Worm (Caenorhabditis elegans) whole organism, L4/young adult: ENCODE results near the gene lys-8.
"Not testable (repeated sequence)": the region's sequence is repeated elsewhere in the genome, so short reads cannot be mapped to it uniquely, and the experiment has no call there.

Source experiments
- W03F9.2 ChIP-seq: fragments of 150-350 bp; optimal IDR thresholded peaks from 2 replicates; lab custom pipeline; 2014; ENCODE audit warnings: missing biosample characterization, missing genetic modification characterization
- dao-5 ChIP-seq: sonication (generic microtip); optimal IDR thresholded peaks from 2 replicates; lab custom pipeline; 2016; ENCODE audit warnings: missing genotype, missing genetic modification characterization, moderate library complexity, missing compliant biosample characterization
- him-1 ChIP-seq: sonication (generic microtip); optimal IDR thresholded peaks from 2 replicates; lab custom pipeline; 2016; ENCODE audit warnings: missing genotype, missing genetic modification reagents, missing genetic modification characterization, missing compliant biosample characterization

The lys-8 gene

ce11 chrII:5589690-5590089 lies 3.7 kb downstream of the lys-8 start, which contains the start of gene C17G10.13:
Gene C17G10.13, minus strand, starts transcription at chrII:5589790.
- no peak for TF ChIP-seq dao-5
- TF ChIP-seq him-1 (tag; lab: Kevin White, UChicago): no peak
- TF ChIP-seq W03F9.2 (tag; lab: Kevin White, UChicago): no peak

ce11 chrII:5591558-5591957 lies 5.6 kb downstream of the lys-8 start:
- TF ChIP-seq dao-5: no peak
- TF ChIP-seq him-1 (tag; lab: Kevin White, UChicago): no peak
- TF ChIP-seq W03F9.2 (tag; lab: Kevin White, UChicago): no peak

- TF ChIP-seq W03F9.2 (tag; lab: Kevin White, UChicago) (no peak), dao-5 (no peak), him-1 (tag; lab: Kevin White, UChicago) (no peak)
Measured at ce11 chrII:5592857-5593256, 6.9 kb downstream of the lys-8 start.

- TF ChIP-seq W03F9.2 (tag; lab: Kevin White, UChicago) (peak; percentile 57), dao-5 (no peak)
Measured at ce11 chrII:5593377-5593932, 7.5 kb downstream of the lys-8 start, which contains the start of gene cdc-14. Gene cdc-14, minus strand, starts transcription at chrII:5593427.

- TF ChIP-seq him-1 (tag; lab: Kevin White, UChicago) (no peak), W03F9.2 (tag; lab: Kevin White, UChicago) (peak; percentile 57)
Measured at ce11 chrII:5594210-5594764, 8.3 kb downstream of the lys-8 start, which contains the start of gene ttc-4. Gene ttc-4, plus strand, starts transcription at chrII:5594714.

ce11 chrII:5596247-5596646 lies 10.3 kb downstream of the lys-8 start, which contains the start of gene C17G10.1:
Gene C17G10.1, plus strand, starts transcription at chrII:5596547.
- TF ChIP-seq dao-5: no peak
- TF ChIP-seq W03F9.2 (tag; lab: Kevin White, UChicago): no peak
- no peak for TF ChIP-seq him-1 (tag; lab: Kevin White, UChicago)

ce11 chrII:5599326-5600044 lies 13.5 kb downstream of the lys-8 start, which contains the start of gene C17G10.10:
Gene C17G10.10, minus strand, starts transcription at chrII:5599376.
- TF ChIP-seq him-1 (tag; lab: Kevin White, UChicago): no peak
- TF ChIP-seq W03F9.2 (tag; lab: Kevin White, UChicago): peak; percentile 32

- TF ChIP-seq W03F9.2 (tag; lab: Kevin White, UChicago) (no peak), dao-5 (no peak), him-1 (tag; lab: Kevin White, UChicago) (no peak)
Measured at ce11 chrII:5603194-5603593, 17.2 kb downstream of the lys-8 start, which contains the start of gene C17G10.6. Gene C17G10.6, minus strand, starts transcription at chrII:5603294.

ce11 chrII:5604441-5604840 lies 18.5 kb downstream of the lys-8 start:
- TF ChIP-seq him-1 (tag; lab: Kevin White, UChicago) (no peak), W03F9.2 (tag; lab: Kevin White, UChicago) (no peak), dao-5 (no peak)

ce11 chrII:5605538-5605945 lies 19.6 kb downstream of the lys-8 start:
- TF ChIP-seq dao-5 (no peak), W03F9.2 (tag; lab: Kevin White, UChicago) (no peak), him-1 (tag; lab: Kevin White, UChicago) (no peak)

ce11 chrII:5607756-5608155 lies 21.8 kb downstream of the lys-8 start, which contains the start of gene C17G10.7:
Gene C17G10.7, minus strand, starts transcription at chrII:5607856.
- TF ChIP-seq dao-5 (no peak), him-1 (tag; lab: Kevin White, UChicago) (no peak), W03F9.2 (tag; lab: Kevin White, UChicago) (no peak)

- no peak for TF ChIP-seq him-1 (tag; lab: Kevin White, UChicago)
- no peak for TF ChIP-seq dao-5
- no peak for TF ChIP-seq W03F9.2 (tag; lab: Kevin White, UChicago)
Measured at ce11 chrII:5619298-5619697, 33.3 kb downstream of the lys-8 start, which contains the start of gene dhs-6. Gene dhs-6, minus strand, starts transcription at chrII:5619319.

- TF ChIP-seq him-1 (tag; lab: Kevin White, UChicago); dao-5; W03F9.2 (tag; lab: Kevin White, UChicago): not testable (repeated sequence)
Measured at ce11 chrII:5622383-5622939, 36.5 kb downstream of the lys-8 start, which contains the start of the genes eif-3.L and npl-4.2. Gene eif-3.L, minus strand, starts transcription at chrII:5622483. Gene npl-4.2, plus strand, starts transcription at chrII:5622889.
